Worm (Caenorhabditis elegans): Measurements from ENCODE around the gene hrpa-1.

The hrpa-1 gene

ce11 chrIV:3384593-3384992 is 45.9 kb upstream of the hrpa-1 start (continued):
- TF ChIP-seq ztf-7 (tag; optimal IDR thresholded peaks at IDR 0.05), result no peak
- TF ChIP-seq daf-16 (GFP tag; optimal IDR thresholded peaks at IDR 0.05), result peak; percentile 16 to 19
- TF ChIP-seq daf-16 (tag; optimal IDR thresholded peaks at IDR 0.05), result peak; percentile 76
- TF ChIP-seq snpc-4 (tag; optimal IDR thresholded peaks at IDR 0.05), result no peak
- TF ChIP-seq F26F4.8 (GFP tag; conservative IDR thresholded peaks at IDR 0.05), result no peak
- TF ChIP-seq fos-1 (tag; optimal IDR thresholded peaks at IDR 0.05), result no peak
- peak; percentile 86 for TF ChIP-seq mes-2 (tag; optimal IDR thresholded peaks at IDR 0.05; ENCODE audit: poor library complexity, severe bottlenecking)
- TF ChIP-seq T20F7.1 (GFP tag; optimal IDR thresholded peaks at IDR 0.05), result peak; percentile 85
- no peak for TF ChIP-seq ztf-11 (tag; optimal IDR thresholded peaks at IDR 0.05)
- peak; percentile 91 for TF ChIP-seq nhr-11 (tag; optimal IDR thresholded peaks at IDR 0.05)
- TF ChIP-seq nhr-41 (GFP tag; IDR thresholded peaks at IDR 0.05), result peak; percentile 43; the same call in 1 of the 2 replicates
- TF ChIP-seq pha-4 (GFP tag; IDR thresholded peaks at IDR 0.05), result peak; percentile 84
- no peak for TF ChIP-seq pha-4 (tag; optimal IDR thresholded peaks at IDR 0.05)
- peak; percentile 91 for TF ChIP-seq rbr-2 (tag; optimal IDR thresholded peaks at IDR 0.05)
- TF ChIP-seq hmg-1.1 (GFP tag; IDR thresholded peaks at IDR 0.05), result peak; percentile 95
- TF ChIP-seq Y75B8A.6 (GFP tag; IDR thresholded peaks at IDR 0.05), result no peak
- no peak for TF ChIP-seq tag-97 (GFP tag; IDR thresholded peaks at IDR 0.05)
- TF ChIP-seq F49E8.2 (tag; optimal IDR thresholded peaks at IDR 0.05; ENCODE audit: borderline replicate concordance), result no peak
- TF ChIP-seq madf-5 (GFP tag; IDR thresholded peaks at IDR 0.05), result no peak
- no peak for TF ChIP-seq lim-7 (GFP tag; IDR thresholded peaks at IDR 0.05)
- TF ChIP-seq cey-2 (tag; optimal IDR thresholded peaks at IDR 0.05; ENCODE audit: borderline replicate concordance, insufficient read depth), result no peak
- peak; percentile 49 for TF ChIP-seq F10B5.3 (tag; optimal IDR thresholded peaks at IDR 0.05)
- TF ChIP-seq lin-38 (GFP tag; IDR thresholded peaks at IDR 0.05), result peak; percentile 87
- peak; percentile 85 for TF ChIP-seq spr-1 (tag; optimal IDR thresholded peaks at IDR 0.05)
- TF ChIP-seq ceh-20 (GFP tag; IDR thresholded peaks at IDR 0.05), result peak; percentile 91
- no peak for TF ChIP-seq egl-27 (tag; optimal IDR thresholded peaks at IDR 0.05)
- no peak for TF ChIP-seq zip-11 (GFP tag; IDR thresholded peaks at IDR 0.05)
- TF ChIP-seq daf-12 (tag; optimal IDR thresholded peaks at IDR 0.05), result no peak
- peak; percentile 99 for TF ChIP-seq hlh-11 (tag; optimal IDR thresholded peaks at IDR 0.05)
- TF ChIP-seq mdl-1 (tag; optimal IDR thresholded peaks at IDR 0.05), result peak; percentile 82 to 92
- peak in 1 of 2 experiments; percentile 91 for TF ChIP-seq unc-62 (GFP tag; optimal IDR thresholded peaks at IDR 0.05 in 1 of 2)
- no peak for TF ChIP-seq unc-62 (tag; optimal IDR thresholded peaks at IDR 0.05)
- TF ChIP-seq nhr-77 (tag; optimal IDR thresholded peaks at IDR 0.05), result peak; percentile 60
- TF ChIP-seq dpl-1 (GFP tag; optimal IDR thresholded peaks at IDR 0.05), result peak; percentile 73
- TF ChIP-seq lir-3 (tag; optimal IDR thresholded peaks at IDR 0.05), result no peak
- peak; percentile 74 for TF ChIP-seq egl-43 (GFP tag; IDR thresholded peaks at IDR 0.05)
- peak; percentile 54; the same call in 1 of the 2 replicates for TF ChIP-seq ZK337.2 (GFP tag; IDR thresholded peaks at IDR 0.05)
- peak; percentile 54 to 86 for TF ChIP-seq hif-1 (tag; optimal IDR thresholded peaks at IDR 0.05)

ce11 chrIV:3384047-3384446 is 45.4 kb upstream of the hrpa-1 start, which contains the start of gene B0546.4:
B0546.4 (minus strand) TSS chrIV:3384147.
- TF ChIP-seq pqm-1 (tag; optimal IDR thresholded peaks at IDR 0.05), result no peak
- no peak for TF ChIP-seq tag-97 (GFP tag; IDR thresholded peaks at IDR 0.05)

- TF ChIP-seq F37D6.2 (tag; optimal IDR thresholded peaks at IDR 0.05) (no peak), mxl-3 (GFP tag; optimal IDR thresholded peaks at IDR 0.05) (no peak), aha-1 (tag) (peak; percentile 59), lsy-2 (tag; optimal IDR thresholded peaks at IDR 0.05) (peak in 1 of 2 experiments; percentile 5), T20F7.1 (GFP tag; optimal IDR thresholded peaks at IDR 0.05) (peak; percentile 63), zag-1 (tag; optimal IDR thresholded peaks at IDR 0.05) (no peak), Y48G9A.11 (GFP tag; IDR thresholded peaks at IDR 0.05) (peak; percentile 54; the same call in 1 of the 2 replicates), lin-13 (GFP tag; optimal IDR thresholded peaks at IDR 0.05) (no peak)
Observed at ce11 chrIV:3383203-3383602, 44.5 kb upstream of the hrpa-1 start.

Measured in whole organism, L4 larva.